Fruit fly (Drosophila melanogaster) whole organism, embryonic: ENCODE results near the gene Ssl2.

Experiments
- CG11723 ChIP-seq: fragments of 200-800 bp; sonication (Bioruptor generic); optimal IDR thresholded peaks from 2 replicates; lab custom pipeline; 2017; ENCODE audit warnings: missing biosample characterization, mild to moderate bottlenecking, missing genetic modification characterization
- CG17612 ChIP-seq: fragments of 200-800 bp; sonication (Bioruptor generic); IDR thresholded peaks from 2 replicates; pipeline ENCODE4 v1.3.6; 2022; ENCODE audit warnings: missing biosample characterization, missing genetic modification characterization
- CG18262 ChIP-seq: fragments of 200-800 bp; optimal IDR thresholded peaks from 3 replicates; lab custom pipeline; 2019; ENCODE audit warnings: missing biosample characterization, mild to moderate bottlenecking, missing genetic modification characterization, moderate library complexity
- CG1832 ChIP-seq: fragments of 200-800 bp; sonication (Bioruptor generic); optimal IDR thresholded peaks from 2 replicates; lab custom pipeline; 2017; ENCODE audit warnings: missing biosample characterization, mild to moderate bottlenecking, missing genetic modification characterization, inconsistent platforms
- CG32772 ChIP-seq: fragments of 200-800 bp; sonication (Bioruptor generic); IDR thresholded peaks from 2 replicates; pipeline ENCODE4 v1.3.6; 2022; ENCODE audit warnings: missing biosample characterization, missing genetic modification characterization
- CG34376 ChIP-seq: fragments of 200-800 bp; sonication (Bioruptor generic); optimal IDR thresholded peaks from 2 replicates; lab custom pipeline; 2018; ENCODE audit warnings: missing biosample characterization, mild to moderate bottlenecking, missing genetic modification characterization
- CG42726 ChIP-seq: fragments of 200-800 bp; sonication (Bioruptor generic); IDR thresholded peaks from 2 replicates; pipeline ENCODE4 v1.3.6; 2022; ENCODE audit warnings: missing biosample characterization, missing genetic modification characterization; ENCODE audit not compliant: partially characterized antibody
- CG4328 ChIP-seq: fragments of 200-800 bp; sonication (Bioruptor generic); optimal IDR thresholded peaks from 3 replicates; lab custom pipeline; 2017; ENCODE audit warnings: missing biosample characterization, missing genetic modification reagents, missing genetic modification characterization
- CG6813 ChIP-seq: fragments of 200-800 bp; sonication (Bioruptor generic); optimal IDR thresholded peaks from 2 replicates; lab custom pipeline; 2017; ENCODE audit warnings: missing biosample characterization, missing genetic modification characterization, mild to moderate bottlenecking, moderate library complexity, missing genetic modification reagents
- CG7928 ChIP-seq: fragments of 200-800 bp; sonication (Bioruptor generic); optimal IDR thresholded peaks from 2 replicates; lab custom pipeline; 2017; ENCODE audit warnings: missing biosample characterization, mild to moderate bottlenecking, missing genetic modification characterization
- CG8944 ChIP-seq: fragments of 200-800 bp; sonication (Bioruptor generic); optimal IDR thresholded peaks from 3 replicates; lab custom pipeline; 2016; ENCODE audit warnings: missing biosample characterization, missing genetic modification characterization
- CG9215 ChIP-seq: fragments of 200-800 bp; sonication (Bioruptor generic); IDR thresholded peaks from 2 replicates; pipeline ENCODE4 v1.3.6; 2022; ENCODE audit warnings: missing biosample characterization, missing genetic modification characterization
- CG9876 ChIP-seq: fragments of 200-800 bp; sonication (Bioruptor generic); optimal IDR thresholded peaks from 2 replicates; lab custom pipeline; 2016; ENCODE audit warnings: missing biosample characterization, missing genetic modification characterization
- CkIIα-i1 ChIP-seq: fragments of 200-800 bp; sonication (Bioruptor generic); IDR thresholded peaks from 2 replicates; pipeline ENCODE4 v1.3.6; 2022; ENCODE audit warnings: missing biosample characterization, missing genetic modification characterization
- E2f1 ChIP-seq: fragments of 200-800 bp; sonication (Bioruptor generic); IDR thresholded peaks from 2 replicates; pipeline ENCODE4 v1.3.6; 2022; ENCODE audit warnings: missing biosample characterization, missing genetic modification characterization
- Ets97D ChIP-seq: fragments of 200-800 bp; sonication (Bioruptor generic); optimal IDR thresholded peaks from 3 replicates; lab custom pipeline; 2016; ENCODE audit warnings: missing biosample characterization, missing genetic modification characterization
- HLHmδ ChIP-seq: fragments of 200-800 bp; sonication (Bioruptor generic); optimal IDR thresholded peaks from 2 replicates; lab custom pipeline; 2018; ENCODE audit warnings: missing biosample characterization, mild to moderate bottlenecking, missing genetic modification characterization, moderate library complexity
- Hmx ChIP-seq: fragments of 200-800 bp; sonication (Bioruptor generic); optimal IDR thresholded peaks from 2 replicates; lab custom pipeline; 2016; ENCODE audit warnings: missing biosample characterization, missing genetic modification characterization
- Mes4 ChIP-seq: fragments of 200-800 bp; sonication (Bioruptor generic); optimal IDR thresholded peaks from 2 replicates; lab custom pipeline; 2016; ENCODE audit warnings: missing biosample characterization, missing genetic modification characterization
- Ravus ChIP-seq: fragments of 200-800 bp; sonication (Bioruptor generic); IDR thresholded peaks from 2 replicates; pipeline ENCODE4 v1.3.6; 2022; ENCODE audit warnings: missing biosample characterization, missing genetic modification characterization
- Sry-β ChIP-seq: fragments of 200-800 bp; sonication (Bioruptor generic); optimal IDR thresholded peaks from 2 replicates; lab custom pipeline; 2018; ENCODE audit warnings: missing biosample characterization, mild to moderate bottlenecking, missing genetic modification characterization, moderate library complexity
- Sry-δ ChIP-seq: fragments of 200-800 bp; sonication (Bioruptor generic); optimal IDR thresholded peaks from 2 replicates; lab custom pipeline; 2016; ENCODE audit warnings: missing biosample characterization, missing genetic modification characterization
- aop ChIP-seq: fragments of 200-800 bp; sonication (Bioruptor generic); IDR thresholded peaks from 2 replicates; pipeline ENCODE4 v1.3.6; 2022; ENCODE audit warnings: missing biosample characterization, missing genetic modification characterization
- ase ChIP-seq: fragments of 200-800 bp; sonication (Bioruptor generic); IDR thresholded peaks from 3 replicates; pipeline ENCODE4 v1.3.6; 2022; ENCODE audit warnings: missing biosample characterization, missing genetic modification characterization
- cato ChIP-seq: fragments of 200-800 bp; sonication (Bioruptor generic); optimal IDR thresholded peaks from 2 replicates; lab custom pipeline; 2016; ENCODE audit warnings: missing biosample characterization, missing genetic modification characterization, borderline replicate concordance
- dm ChIP-seq: fragments of 200-800 bp; sonication (Bioruptor generic); optimal IDR thresholded peaks from 3 replicates; lab custom pipeline; 2016; ENCODE audit warnings: missing biosample characterization, missing genetic modification characterization
- dysf ChIP-seq: fragments of 200-800 bp; sonication (Bioruptor generic); IDR thresholded peaks from 3 replicates; pipeline ENCODE4 v1.3.6; 2022; ENCODE audit warnings: missing biosample characterization, missing genetic modification characterization
- ems ChIP-seq: fragments of 200-800 bp; sonication (Bioruptor generic); optimal IDR thresholded peaks from 3 replicates; lab custom pipeline; 2016; ENCODE audit warnings: missing biosample characterization, missing genetic modification characterization
- eve ChIP-seq, 2 experiments: fragments of >200 bp; optimal IDR thresholded peaks; 2 replicates each; lab custom pipeline; 2017; ENCODE audit warnings: missing biosample characterization in 2 of 2, missing genetic modification characterization in 2 of 2
- grau ChIP-seq: fragments of 200-800 bp; optimal IDR thresholded peaks from 3 replicates; lab custom pipeline; 2019; ENCODE audit warnings: missing biosample characterization, mild to moderate bottlenecking, missing genetic modification characterization, moderate library complexity
- hb ChIP-seq: fragments of 200-800 bp; sonication (Bioruptor generic); IDR thresholded peaks from 3 replicates; pipeline ENCODE4 v1.3.6; 2022; ENCODE audit warnings: missing biosample characterization, missing genetic modification characterization; ENCODE audit not compliant: partially characterized antibody
- hbn ChIP-seq: fragments of 200-800 bp; sonication (Bioruptor generic); IDR thresholded peaks from 2 replicates; pipeline ENCODE4 v1.3.6; 2022; ENCODE audit warnings: missing biosample characterization, missing genetic modification characterization; ENCODE audit not compliant: partially characterized antibody
- inv ChIP-seq: fragments of 200-800 bp; sonication (Bioruptor generic); IDR thresholded peaks from 2 replicates; pipeline ENCODE4 v1.3.6; 2022; ENCODE audit warnings: missing biosample characterization, missing genetic modification characterization; ENCODE audit not compliant: partially characterized antibody
- lbe ChIP-seq: fragments of 200-800 bp; sonication (Bioruptor generic); optimal IDR thresholded peaks from 2 replicates; lab custom pipeline; 2016; ENCODE audit warnings: missing biosample characterization, mild to moderate bottlenecking, missing genetic modification characterization
- nerfin-2 ChIP-seq: fragments of 200-800 bp; sonication (Bioruptor generic); IDR thresholded peaks from 2 replicates; pipeline ENCODE4 v1.3.6; 2022; ENCODE audit warnings: missing biosample characterization, missing genetic modification characterization; ENCODE audit not compliant: partially characterized antibody
- nom ChIP-seq: fragments of 200-800 bp; sonication (Bioruptor generic); optimal IDR thresholded peaks from 2 replicates; lab custom pipeline; 2017; ENCODE audit warnings: missing biosample characterization, missing genetic modification characterization, mild to moderate bottlenecking, moderate library complexity, missing genetic modification reagents
- onecut ChIP-seq: fragments of 200-800 bp; sonication (Bioruptor generic); IDR thresholded peaks from 2 replicates; pipeline ENCODE4 v1.3.6; 2022; ENCODE audit warnings: missing biosample characterization, missing genetic modification characterization
- pan ChIP-seq, 4 experiments: fragments of >200 bp in 3 of 4; fragments of 200-800 bp in 1 of 4; sonication (Bioruptor generic) in 1 of 4; optimal IDR thresholded peaks in 3 of 4; IDR thresholded peaks in 1 of 4; 2 replicates each; pipeline versions ENCODE4 v1.3.6 to Lab custom; 2017 to 2022; ENCODE audit warnings: missing biosample characterization in 2 of 4, missing genetic modification characterization in 2 of 4, mixed read lengths in 1 of 4
- ranshi ChIP-seq: fragments of 200-800 bp; sonication (Bioruptor generic); IDR thresholded peaks from 2 replicates; pipeline ENCODE4 v1.3.6; 2022; ENCODE audit warnings: missing biosample characterization, missing genetic modification characterization
- rib ChIP-seq: fragments of 200-800 bp; sonication (Bioruptor generic); IDR thresholded peaks from 2 replicates; pipeline ENCODE4 v1.3.6; 2022; ENCODE audit warnings: missing biosample characterization, missing genetic modification characterization
- row ChIP-seq: fragments of 200-800 bp; sonication (Bioruptor generic); IDR thresholded peaks from 3 replicates; pipeline ENCODE4 v1.3.6; 2022; ENCODE audit warnings: missing biosample characterization, missing genetic modification characterization
- sima ChIP-seq: fragments of 200-800 bp; sonication (Bioruptor generic); optimal IDR thresholded peaks from 2 replicates; lab custom pipeline; 2016; ENCODE audit warnings: missing biosample characterization, missing genetic modification characterization
- sisA ChIP-seq: fragments of 200-800 bp; sonication (Bioruptor generic); IDR thresholded peaks from 2 replicates; pipeline ENCODE4 v1.3.6; 2022; ENCODE audit warnings: missing biosample characterization, missing genetic modification characterization
- sob ChIP-seq: fragments of 200-800 bp; sonication (Bioruptor generic); IDR thresholded peaks from 2 replicates; pipeline ENCODE4 v1.3.6; 2022; ENCODE audit warnings: missing biosample characterization, missing genetic modification characterization
- ssp ChIP-seq: fragments of 200-800 bp; sonication (Bioruptor generic); IDR thresholded peaks from 2 replicates; pipeline ENCODE4 v1.3.6; 2022; ENCODE audit warnings: missing biosample characterization, missing genetic modification characterization
- usp ChIP-seq: fragments of >200 bp; optimal IDR thresholded peaks from 2 replicates; lab custom pipeline; 2017; ENCODE audit warnings: missing biosample characterization, missing genetic modification characterization
- vvl ChIP-seq: fragments of 200-800 bp; sonication (Bioruptor generic); IDR thresholded peaks from 2 replicates; pipeline ENCODE4 v1.3.6; 2022; ENCODE audit warnings: missing biosample characterization, missing genetic modification characterization
- wor ChIP-seq: fragments of 200-800 bp; sonication (Bioruptor generic); IDR thresholded peaks from 2 replicates; pipeline ENCODE4 v1.3.6; 2022; ENCODE audit warnings: missing biosample characterization, missing genetic modification characterization
- yki ChIP-seq: fragments of >200 bp; optimal IDR thresholded peaks from 3 replicates; lab custom pipeline; 2018

Ssl2 gene

dm6 chr3R:29033909-29034629 lies 1.6 kb upstream of the Ssl2 start, which contains the start of the genes beta4GalNAcTB and Cpsf100 (continued):
- peak; percentile 8 for TF ChIP-seq Sry-δ (GFP tag; lab: Kevin White, UChicago)
- no peak for TF ChIP-seq usp (GFP tag; lab: Kevin White, UChicago)
- TF ChIP-seq sima (GFP tag; lab: Kevin White, UChicago), result no peak
- peak; percentile 48; the same call in 1 of the 2 replicates for TF ChIP-seq sob (GFP tag; lab: Robert Waterston, UW)
- no peak for TF ChIP-seq CG6813 (GFP tag; lab: Kevin White, UChicago)
- TF ChIP-seq ssp (GFP tag; lab: Robert Waterston, UW), result peak; percentile 59
- TF ChIP-seq CG4328 (GFP tag; lab: Kevin White, UChicago), result peak; percentile 32
- peak; percentile 21 for TF ChIP-seq CG34376 (GFP tag; lab: Kevin White, UChicago)
- TF ChIP-seq onecut (GFP tag; lab: Robert Waterston, UW), result 0 out of 2 replicates have a peak, but pooled peaks have one; percentile 6
- no peak for TF ChIP-seq yki (lab: Kevin White, UChicago)
- no peak for TF ChIP-seq Ravus (GFP tag; lab: Robert Waterston, UW)
- peak; percentile 64 for TF ChIP-seq E2f1 (GFP tag; lab: Robert Waterston, UW)
- peak; percentile 35 for TF ChIP-seq Ets97D (GFP tag; lab: Kevin White, UChicago)
- peak; percentile 83 for TF ChIP-seq CG18262 (tag; lab: Kevin White, UChicago)
- peak; percentile 91 for TF ChIP-seq CG7928 (GFP tag; lab: Kevin White, UChicago)
- no peak for TF ChIP-seq lbe
- TF ChIP-seq cato, result peak; percentile 46
- TF ChIP-seq HLHmδ (GFP tag; lab: Kevin White, UChicago), result no peak
- peak; percentile 21 for TF ChIP-seq ems (GFP tag; lab: Kevin White, UChicago)
- TF ChIP-seq vvl, result peak; percentile 57; the same call in 1 of the 2 replicates
- peak; percentile 21; the same call in 1 of the 2 replicates for TF ChIP-seq wor (GFP tag; lab: Robert Waterston, UW)
- peak; percentile 85 for TF ChIP-seq row (GFP tag; lab: Robert Waterston, UW)
- TF ChIP-seq nerfin-2 (GFP tag; lab: Robert Waterston, UW), result no peak
- TF ChIP-seq Hmx (GFP tag; lab: Kevin White, UChicago), result peak; percentile 46
- no peak; the same call in 1 of the 2 replicates for TF ChIP-seq CG17612
- TF ChIP-seq CG9876, result peak; percentile 51
- TF ChIP-seq inv, result no peak
- TF ChIP-seq nom, result no peak
- TF ChIP-seq Sry-β (GFP tag; lab: Kevin White, UChicago), result no peak
- TF ChIP-seq CG1832 (GFP tag; lab: Kevin White, UChicago), result no peak
- peak; percentile 97 for TF ChIP-seq grau (tag; lab: Kevin White, UChicago)
- peak; percentile 64 for TF ChIP-seq CG32772
- TF ChIP-seq hb (GFP tag; lab: Robert Waterston, UW), result no peak
- peak; percentile 35 for TF ChIP-seq CG8944 (GFP tag; lab: Kevin White, UChicago)
- TF ChIP-seq pan (optimal IDR thresholded peaks at IDR 0.05; lab: Kevin White, UChicago), result no peak
- peak in 1 of 2 experiments; percentile 48 for TF ChIP-seq pan (GFP tag; optimal IDR thresholded peaks at IDR 0.05 in 1 of 2, IDR thresholded peaks at IDR 0.05 in 1 of 2)
- peak; percentile 79 for TF ChIP-seq dysf
- peak; percentile 70 for TF ChIP-seq CG9215 (GFP tag; lab: Robert Waterston, UW)
- no peak for TF ChIP-seq hbn (GFP tag; lab: Robert Waterston, UW)
- no peak for TF ChIP-seq CG42726 (GFP tag; lab: Robert Waterston, UW)
- peak; percentile 55 for TF ChIP-seq Mes4 (GFP tag; lab: Kevin White, UChicago)
- TF ChIP-seq rib (GFP tag; lab: Robert Waterston, UW), result peak; percentile 65; the same call in 1 of the 2 replicates
- TF ChIP-seq ase (GFP tag; lab: Robert Waterston, UW), result peak; percentile 54; the same call in 1 of the 3 replicates
- TF ChIP-seq CkIIα-i1 (GFP tag; lab: Robert Waterston, UW), result no peak
- TF ChIP-seq eve (GFP tag; optimal IDR thresholded peaks at IDR 0.05; lab: Kevin White, UChicago), result no peak
- peak; percentile 56; the same call in 1 of the 2 replicates for TF ChIP-seq ranshi (GFP tag; lab: Robert Waterston, UW)
- TF ChIP-seq dm (GFP tag; lab: Kevin White, UChicago), result no peak
- 0 out of 2 replicates have a peak, but pooled peaks have one; percentile 57 for TF ChIP-seq aop (GFP tag; lab: Robert Waterston, UW)
- no peak for TF ChIP-seq CG11723
- TF ChIP-seq sisA (GFP tag; lab: Robert Waterston, UW), result peak; percentile 69
